Worm (Caenorhabditis elegans): Measurements from ENCODE around the gene mec-9.

ce11 chrV:9950861-9951260 is 35.9 kb upstream of the mec-9 start, which contains the start of gene ttr-46:
- TF ChIP-seq unc-120 (tag; optimal IDR thresholded peaks at IDR 0.05; ENCODE audit: poor library complexity, severe bottlenecking) (no peak), lsy-2 (tag; optimal IDR thresholded peaks at IDR 0.05) (no peak), nhr-237 (tag; optimal IDR thresholded peaks at IDR 0.05) (no peak), nhr-2 (tag; optimal IDR thresholded peaks at IDR 0.05) (no peak), elt-3 (tag; optimal IDR thresholded peaks at IDR 0.05) (no peak), elt-1 (tag; optimal IDR thresholded peaks at IDR 0.05; ENCODE audit: borderline replicate concordance, insufficient read depth) (no peak), nhr-76 (tag; optimal IDR thresholded peaks at IDR 0.05) (no peak), unc-62 (GFP tag; optimal IDR thresholded peaks at IDR 0.05) (no peak)
